Fruit fly (Drosophila melanogaster): ENCODE measurements around the gene CG18304.

Gene CG18304

dm6 chr2L:6922091-6922753, 20.4 kb downstream of the CG18304 start (continued):
- TF ChIP-seq Sin3A (optimal IDR thresholded peaks at IDR 0.05) (no peak), Chrac-16 (GFP tag; optimal IDR thresholded peaks at IDR 0.05) (peak; percentile 62), Bteb2 (GFP tag; optimal IDR thresholded peaks at IDR 0.05) (peak; percentile 32), CG11723 (GFP tag; optimal IDR thresholded peaks at IDR 0.05) (no peak), CG14667 (GFP tag; IDR thresholded peaks at IDR 0.05) (no peak), Nf-YB (GFP tag; optimal IDR thresholded peaks at IDR 0.05) (no peak), NC2β (GFP tag; optimal IDR thresholded peaks at IDR 0.05) (peak; percentile 61), CG8924 (tag; optimal IDR thresholded peaks at IDR 0.05) (peak; percentile 70), CG16815 (GFP tag; optimal IDR thresholded peaks at IDR 0.05) (peak; percentile 34), Trl (optimal IDR thresholded peaks at IDR 0.05) (peak in 1 of 2 experiments; percentile 31), Trl (GFP tag; optimal IDR thresholded peaks at IDR 0.05) (peak; percentile 72), CG9437 (GFP tag; optimal IDR thresholded peaks at IDR 0.05) (no peak), Taf1 (GFP tag; IDR thresholded peaks at IDR 0.05) (no peak), eyg (GFP tag; optimal IDR thresholded peaks at IDR 0.05) (no peak), unpg (GFP tag; optimal IDR thresholded peaks at IDR 0.05) (no peak), stwl (tag; optimal IDR thresholded peaks at IDR 0.05) (no peak), pho (GFP tag; optimal IDR thresholded peaks at IDR 0.05) (peak; percentile 50), CG8290 (GFP tag; optimal IDR thresholded peaks at IDR 0.05) (peak; percentile 58), CG8290 (tag; optimal IDR thresholded peaks at IDR 0.05) (no peak), CG10959 (GFP tag; IDR thresholded peaks at IDR 0.05) (no peak), Atf3 (GFP tag; optimal IDR thresholded peaks at IDR 0.05) (no peak), CG12104 (GFP tag; optimal IDR thresholded peaks at IDR 0.05) (peak; percentile 1), klu (GFP tag; IDR thresholded peaks at IDR 0.05) (no peak), Nf-YA (GFP tag; IDR thresholded peaks at IDR 0.05) (0 out of 2 replicates have a peak, but pooled peaks have one; percentile 29), ro (GFP tag; IDR thresholded peaks at IDR 0.05) (no peak), CG6654 (GFP tag; optimal IDR thresholded peaks at IDR 0.05) (peak; percentile 30), Hr51 (GFP tag; optimal IDR thresholded peaks at IDR 0.05) (peak in 1 of 2 experiments; percentile 3), ranshi (GFP tag; IDR thresholded peaks at IDR 0.05) (no peak; the same call in 1 of the 2 replicates), Six4 (GFP tag; optimal IDR thresholded peaks at IDR 0.05) (peak; percentile 53), HmgZ (tag; optimal IDR thresholded peaks at IDR 0.05) (peak; percentile 9), CG12744 (GFP tag; optimal IDR thresholded peaks at IDR 0.05) (peak; percentile 58), CG10462 (GFP tag; optimal IDR thresholded peaks at IDR 0.05) (peak; percentile 46), C15 (GFP tag; IDR thresholded peaks at IDR 0.05) (0 out of 3 replicates have a peak, but pooled peaks have one; percentile 55), zf30C (GFP tag; optimal IDR thresholded peaks at IDR 0.05) (peak; percentile 89), CG7745 (tag; optimal IDR thresholded peaks at IDR 0.05) (no peak), hkb (optimal IDR thresholded peaks at IDR 0.05) (no peak), hkb (GFP tag; IDR thresholded peaks at IDR 0.05) (peak; percentile 90), vvl (GFP tag; IDR thresholded peaks at IDR 0.05) (peak; percentile 88; the same call in 1 of the 2 replicates), dmrt99B (tag; optimal IDR thresholded peaks at IDR 0.05) (no peak), gcm (GFP tag; optimal IDR thresholded peaks at IDR 0.05) (peak; percentile 61), CG13296 (GFP tag; optimal IDR thresholded peaks at IDR 0.05) (peak; percentile 26), HHEX (GFP tag; optimal IDR thresholded peaks at IDR 0.05) (peak; percentile 65), dm (GFP tag; optimal IDR thresholded peaks at IDR 0.05) (peak; percentile 23), CG13123 (GFP tag; optimal IDR thresholded peaks at IDR 0.05) (peak; percentile 19), grau (tag; optimal IDR thresholded peaks at IDR 0.05) (peak; percentile 68), CG12769 (tag; optimal IDR thresholded peaks at IDR 0.05) (peak; percentile 61), sima (GFP tag; optimal IDR thresholded peaks at IDR 0.05) (no peak), tna (GFP tag; IDR thresholded peaks at IDR 0.05; ENCODE audit: partially characterized antibody) (no peak), CG3281 (GFP tag; optimal IDR thresholded peaks at IDR 0.05) (peak; percentile 56), Myb (GFP tag; optimal IDR thresholded peaks at IDR 0.05) (peak; percentile 48), CG18262 (tag; optimal IDR thresholded peaks at IDR 0.05) (peak; percentile 74), CG10654 (GFP tag; optimal IDR thresholded peaks at IDR 0.05) (peak; percentile 59)
